1 fruit fly cellular context compared by ENCODE assay signal in genomic region chr3R:11806753-11807152, dm6.
TF ChIP-seq lines count a peak whose summit lies in the region.

No protein-coding gene starts in this region.

TF ChIP-seq in whole organism, embryonic, 481 proteins besides CTCF, POLR2A, EP300 and RAD21 (continued from another document):
- TF ChIP-seq CG31224 (GFP tag; IDR thresholded peaks at IDR 0.05; lab: Robert Waterston, UW) (no peak), CG4730 (GFP tag; IDR thresholded peaks at IDR 0.05; lab: Robert Waterston, UW) (peak; percentile 24; the same call in 1 of the 2 replicates), MESR4 (GFP tag; optimal IDR thresholded peaks at IDR 0.05; lab: Kevin White, UChicago) (no peak), lab (GFP tag; optimal IDR thresholded peaks at IDR 0.05; lab: Kevin White, UChicago) (peak; percentile 25), ind (GFP tag; optimal IDR thresholded peaks at IDR 0.05; lab: Kevin White, UChicago) (peak; percentile 42), CG11695 (GFP tag; IDR thresholded peaks at IDR 0.05; lab: Robert Waterston, UW) (peak; percentile 58; the same call in 2 of the 3 replicates), Ptx1 (GFP tag; IDR thresholded peaks at IDR 0.05; lab: Robert Waterston, UW) (peak; percentile 50; the same call in 1 of the 2 replicates), sens-2 (GFP tag; IDR thresholded peaks at IDR 0.05; lab: Robert Waterston, UW) (no peak), Neu2 (GFP tag; optimal IDR thresholded peaks at IDR 0.05; lab: Kevin White, UChicago; ENCODE audit: borderline replicate concordance) (peak; percentile 7), Gug (GFP tag; IDR thresholded peaks at IDR 0.05; lab: Robert Waterston, UW) (no peak), CG9609 (GFP tag; optimal IDR thresholded peaks at IDR 0.05; lab: Kevin White, UChicago) (peak; percentile 40), CG11504 (tag; optimal IDR thresholded peaks at IDR 0.05; lab: Kevin White, UChicago) (peak; percentile 53), CG3726 (GFP tag; IDR thresholded peaks at IDR 0.05; lab: Robert Waterston, UW) (no peak), Poxn (GFP tag; IDR thresholded peaks at IDR 0.05; lab: Robert Waterston, UW) (no peak), Adf1 (GFP tag; IDR thresholded peaks at IDR 0.05; lab: Robert Waterston, UW) (no peak), CkIIα-i1 (GFP tag; IDR thresholded peaks at IDR 0.05; lab: Robert Waterston, UW) (no peak), CrebB (tag; optimal IDR thresholded peaks at IDR 0.05; lab: Kevin White, UChicago) (no peak), jigr1 (GFP tag; IDR thresholded peaks at IDR 0.05; lab: Robert Waterston, UW) (peak; percentile 11; the same call in 1 of the 3 replicates), CG7271 (tag; optimal IDR thresholded peaks at IDR 0.05; lab: Kevin White, UChicago) (no peak), CG4424 (GFP tag; optimal IDR thresholded peaks at IDR 0.05; lab: Kevin White, UChicago) (peak; percentile 53), CG14014 (GFP tag; IDR thresholded peaks at IDR 0.05; lab: Robert Waterston, UW) (peak; percentile 35; the same call in 1 of the 2 replicates), E2f2 (GFP tag; IDR thresholded peaks at IDR 0.05; lab: Robert Waterston, UW) (0 out of 2 replicates have a peak, but pooled peaks have one; percentile 9), CG1529 (GFP tag; optimal IDR thresholded peaks at IDR 0.05; lab: Kevin White, UChicago) (no peak), zen2 (GFP tag; IDR thresholded peaks at IDR 0.05; lab: Robert Waterston, UW; ENCODE audit: partially characterized antibody) (no peak), vnd (GFP tag; IDR thresholded peaks at IDR 0.05; lab: Robert Waterston, UW; ENCODE audit: partially characterized antibody) (0 out of 3 replicates have a peak, but pooled peaks have one; percentile 37), so (GFP tag; IDR thresholded peaks at IDR 0.05; lab: Robert Waterston, UW) (0 out of 3 replicates have a peak, but pooled peaks have one; percentile 10), Fer3 (tag; optimal IDR thresholded peaks at IDR 0.05; lab: Kevin White, UChicago) (peak; percentile 28), Kr (GFP tag; optimal IDR thresholded peaks at IDR 0.05; lab: Kevin White, UChicago) (no peak), CG12155 (GFP tag; optimal IDR thresholded peaks at IDR 0.05; lab: Kevin White, UChicago) (no peak), dpn (GFP tag; optimal IDR thresholded peaks at IDR 0.05; lab: Kevin White, UChicago) (peak; percentile 20 to 28), Dek (tag; optimal IDR thresholded peaks at IDR 0.05; lab: Kevin White, UChicago) (no peak), nmo (GFP tag; optimal IDR thresholded peaks at IDR 0.05; lab: Kevin White, UChicago) (peak; percentile 27), zen (tag; optimal IDR thresholded peaks at IDR 0.05; lab: Kevin White, UChicago) (peak; percentile 26), Oaz (GFP tag; IDR thresholded peaks at IDR 0.05; lab: Robert Waterston, UW) (0 out of 2 replicates have a peak, but pooled peaks have one; percentile 41), Ssrp (tag; optimal IDR thresholded peaks at IDR 0.05; lab: Kevin White, UChicago) (peak; percentile 7), CG11456 (GFP tag; IDR thresholded peaks at IDR 0.05; lab: Robert Waterston, UW) (no peak), CG31388 (GFP tag; optimal IDR thresholded peaks at IDR 0.05; lab: Kevin White, UChicago) (no peak), CG8765 (GFP tag; IDR thresholded peaks at IDR 0.05; lab: Robert Waterston, UW) (0 out of 2 replicates have a peak, but pooled peaks have one; percentile 14), nerfin-1 (tag; optimal IDR thresholded peaks at IDR 0.05; lab: Kevin White, UChicago) (no peak), CG3838 (GFP tag; optimal IDR thresholded peaks at IDR 0.05; lab: Kevin White, UChicago) (no peak), CG7928 (GFP tag; optimal IDR thresholded peaks at IDR 0.05; lab: Kevin White, UChicago) (peak; percentile 7), pan (optimal IDR thresholded peaks at IDR 0.05; lab: Kevin White, UChicago) (no peak), pan (GFP tag; optimal IDR thresholded peaks at IDR 0.05 in 1 of 2, IDR thresholded peaks at IDR 0.05 in 1 of 2) (peak in 1 of 2 experiments; percentile 56), CG6689 (GFP tag; IDR thresholded peaks at IDR 0.05; lab: Robert Waterston, UW) (peak; percentile 33; the same call in 1 of the 2 replicates), GATAe (GFP tag; conservative IDR thresholded peaks at IDR 0.05; lab: Robert Waterston, UW) (no peak), Chrac-16 (GFP tag; optimal IDR thresholded peaks at IDR 0.05; lab: Kevin White, UChicago) (peak; percentile 45), lilli (GFP tag; optimal IDR thresholded peaks at IDR 0.05; lab: Kevin White, UChicago) (peak; percentile 51), chif (GFP tag; optimal IDR thresholded peaks at IDR 0.05; lab: Kevin White, UChicago) (peak; percentile 7 to 46), CG18262 (tag; optimal IDR thresholded peaks at IDR 0.05; lab: Kevin White, UChicago) (peak; percentile 29), Ravus (GFP tag; IDR thresholded peaks at IDR 0.05; lab: Robert Waterston, UW) (no peak), cato (GFP tag; optimal IDR thresholded peaks at IDR 0.05; lab: Kevin White, UChicago; ENCODE audit: borderline replicate concordance) (peak; percentile 4), Spps (tag; optimal IDR thresholded peaks at IDR 0.05; lab: Kevin White, UChicago) (no peak), pzg (GFP tag; optimal IDR thresholded peaks at IDR 0.05; lab: Kevin White, UChicago) (no peak), BEAF-32 (GFP tag; optimal IDR thresholded peaks at IDR 0.05; lab: Kevin White, UChicago) (no peak), CG3163 (GFP tag; optimal IDR thresholded peaks at IDR 0.05; lab: Kevin White, UChicago) (no peak), Opbp (GFP tag; IDR thresholded peaks at IDR 0.05; lab: Robert Waterston, UW; ENCODE audit: partially characterized antibody) (no peak), jumu (GFP tag; optimal IDR thresholded peaks at IDR 0.05; lab: Kevin White, UChicago) (peak; percentile 15), CG16815 (GFP tag; optimal IDR thresholded peaks at IDR 0.05; lab: Kevin White, UChicago) (peak; percentile 0), pum (GFP tag; optimal IDR thresholded peaks at IDR 0.05; lab: Kevin White, UChicago) (peak; percentile 2), repo (GFP tag; optimal IDR thresholded peaks at IDR 0.05; lab: Kevin White, UChicago) (no peak), Drgx (GFP tag; IDR thresholded peaks at IDR 0.05; lab: Robert Waterston, UW) (peak; percentile 24; the same call in 1 of the 2 replicates), lmd (GFP tag; IDR thresholded peaks at IDR 0.05; lab: Robert Waterston, UW) (peak; percentile 54; the same call in 1 of the 2 replicates), bsh (GFP tag; optimal IDR thresholded peaks at IDR 0.05; lab: Kevin White, UChicago) (peak in 1 of 2 experiments; percentile 42), tio (GFP tag; optimal IDR thresholded peaks at IDR 0.05; lab: Kevin White, UChicago) (peak; percentile 12), CG17385 (GFP tag; optimal IDR thresholded peaks at IDR 0.05; lab: Kevin White, UChicago) (peak; percentile 17), chn (GFP tag; optimal IDR thresholded peaks at IDR 0.05; lab: Kevin White, UChicago) (peak; percentile 24), CG1603 (tag; optimal IDR thresholded peaks at IDR 0.05; lab: Kevin White, UChicago) (peak; percentile 61), Xrp1 (GFP tag; IDR thresholded peaks at IDR 0.05; lab: Robert Waterston, UW) (peak; percentile 63; the same call in 1 of the 2 replicates), CG14050 (GFP tag; IDR thresholded peaks at IDR 0.05; lab: Robert Waterston, UW) (no peak), CG42726 (GFP tag; IDR thresholded peaks at IDR 0.05; lab: Robert Waterston, UW; ENCODE audit: partially characterized antibody) (no peak), CG2120 (GFP tag; optimal IDR thresholded peaks at IDR 0.05; lab: Kevin White, UChicago) (peak; percentile 45), pfk (GFP tag; optimal IDR thresholded peaks at IDR 0.05; lab: Kevin White, UChicago) (no peak), Blimp-1 (GFP tag; optimal IDR thresholded peaks at IDR 0.05; lab: Kevin White, UChicago) (peak; percentile 36), ase (GFP tag; IDR thresholded peaks at IDR 0.05; lab: Robert Waterston, UW) (peak; percentile 54; the same call in 1 of the 3 replicates), Meics (GFP tag; optimal IDR thresholded peaks at IDR 0.05; lab: Kevin White, UChicago) (peak; percentile 10), CG10209 (GFP tag; optimal IDR thresholded peaks at IDR 0.05; lab: Kevin White, UChicago) (peak; percentile 1), prd (optimal IDR thresholded peaks at IDR 0.05; lab: Kevin White, UChicago) (no peak), prd (GFP tag; IDR thresholded peaks at IDR 0.05; lab: Robert Waterston, UW) (peak; percentile 34; the same call in 1 of the 3 replicates), Dip3 (GFP tag; optimal IDR thresholded peaks at IDR 0.05; lab: Kevin White, UChicago) (peak; percentile 6), ttk (GFP tag; IDR thresholded peaks at IDR 0.05; lab: Robert Waterston, UW) (peak; percentile 35; the same call in 1 of the 2 replicates), CG2678 (tag; optimal IDR thresholded peaks at IDR 0.05; lab: Kevin White, UChicago) (peak; percentile 37), Aef1 (GFP tag; IDR thresholded peaks at IDR 0.05; lab: Robert Waterston, UW) (no peak), Hmx (GFP tag; optimal IDR thresholded peaks at IDR 0.05; lab: Kevin White, UChicago) (no peak), Rfx (GFP tag; IDR thresholded peaks at IDR 0.05; lab: Robert Waterston, UW) (0 out of 2 replicates have a peak, but pooled peaks have one; percentile 26), CG33213 (GFP tag; optimal IDR thresholded peaks at IDR 0.05; lab: Kevin White, UChicago) (peak; percentile 34), CG18619 (GFP tag; optimal IDR thresholded peaks at IDR 0.05; lab: Kevin White, UChicago) (peak; percentile 4), Xbp1 (GFP tag; optimal IDR thresholded peaks at IDR 0.05; lab: Kevin White, UChicago) (peak; percentile 39), CG30403 (GFP tag; optimal IDR thresholded peaks at IDR 0.05; lab: Kevin White, UChicago) (peak; percentile 37), CG14710 (tag; optimal IDR thresholded peaks at IDR 0.05; lab: Kevin White, UChicago) (no peak), pros (GFP tag; optimal IDR thresholded peaks at IDR 0.05; lab: Kevin White, UChicago) (no peak), slou (GFP tag; optimal IDR thresholded peaks at IDR 0.05; lab: Kevin White, UChicago) (no peak), dysf (GFP tag; IDR thresholded peaks at IDR 0.05; lab: Robert Waterston, UW) (peak; percentile 61; the same call in 2 of the 3 replicates), Trl (optimal IDR thresholded peaks at IDR 0.05; lab: Kevin White, UChicago) (no peak), Trl (GFP tag; optimal IDR thresholded peaks at IDR 0.05; lab: Kevin White, UChicago) (peak; percentile 35), Deaf1 (tag; optimal IDR thresholded peaks at IDR 0.05; lab: Kevin White, UChicago) (no peak), CG17359 (tag; optimal IDR thresholded peaks at IDR 0.05; lab: Kevin White, UChicago) (peak; percentile 27), caup (GFP tag; optimal IDR thresholded peaks at IDR 0.05; lab: Kevin White, UChicago; ENCODE audit: severe bottlenecking) (no peak), Sox100B (GFP tag; optimal IDR thresholded peaks at IDR 0.05; lab: Kevin White, UChicago) (no peak), eve (GFP tag; optimal IDR thresholded peaks at IDR 0.05; lab: Kevin White, UChicago) (peak in 1 of 2 experiments; percentile 8), ken (GFP tag; IDR thresholded peaks at IDR 0.05; lab: Robert Waterston, UW) (no peak), Dp (GFP tag; optimal IDR thresholded peaks at IDR 0.05; lab: Kevin White, UChicago) (no peak), dati (GFP tag; IDR thresholded peaks at IDR 0.05; lab: Robert Waterston, UW) (0 out of 2 replicates have a peak, but pooled peaks have one; percentile 44), CG12071 (GFP tag; optimal IDR thresholded peaks at IDR 0.05; lab: Kevin White, UChicago) (no peak), CG9817 (tag; optimal IDR thresholded peaks at IDR 0.05; lab: Kevin White, UChicago) (peak; percentile 18), CG14860 (GFP tag; IDR thresholded peaks at IDR 0.05; lab: Robert Waterston, UW; ENCODE audit: partially characterized antibody) (0 out of 3 replicates have a peak, but pooled peaks have one; percentile 26), mld (GFP tag; IDR thresholded peaks at IDR 0.05; lab: Robert Waterston, UW; ENCODE audit: partially characterized antibody) (no peak), CG13424 (tag; optimal IDR thresholded peaks at IDR 0.05; lab: Kevin White, UChicago) (peak; percentile 5), gem (tag; optimal IDR thresholded peaks at IDR 0.05; lab: Kevin White, UChicago) (peak; percentile 55), CG12769 (tag; optimal IDR thresholded peaks at IDR 0.05; lab: Kevin White, UChicago) (peak; percentile 11), sob (GFP tag; IDR thresholded peaks at IDR 0.05; lab: Robert Waterston, UW) (0 out of 2 replicates have a peak, but pooled peaks have one; percentile 41), CG34224 (GFP tag; IDR thresholded peaks at IDR 0.05; lab: Robert Waterston, UW; ENCODE audit: partially characterized antibody) (no peak), sens (GFP tag; lab: Kevin White, UChicago) (peak; percentile 91), Pdp1 (GFP tag; optimal IDR thresholded peaks at IDR 0.05; lab: Kevin White, UChicago) (peak; percentile 6 to 26), CG18599 (GFP tag; optimal IDR thresholded peaks at IDR 0.05; lab: Kevin White, UChicago) (peak; percentile 30), CG18476 (GFP tag; optimal IDR thresholded peaks at IDR 0.05; lab: Kevin White, UChicago) (peak; percentile 13), fd102C (GFP tag; optimal IDR thresholded peaks at IDR 0.05; lab: Kevin White, UChicago) (no peak), Hsf (GFP tag; optimal IDR thresholded peaks at IDR 0.05; lab: Kevin White, UChicago) (peak; percentile 20), CG2712 (tag; optimal IDR thresholded peaks at IDR 0.05; lab: Kevin White, UChicago) (peak; percentile 24), insv (GFP tag; optimal IDR thresholded peaks at IDR 0.05; lab: Kevin White, UChicago) (no peak), bab2 (GFP tag; optimal IDR thresholded peaks at IDR 0.05; lab: Kevin White, UChicago) (no peak), MTF-1 (GFP tag; optimal IDR thresholded peaks at IDR 0.05; lab: Kevin White, UChicago; ENCODE audit: borderline replicate concordance) (no peak), ci (GFP tag; IDR thresholded peaks at IDR 0.05; lab: Robert Waterston, UW) (0 out of 3 replicates have a peak, but pooled peaks have one; percentile 40), Ada2b (GFP tag; IDR thresholded peaks at IDR 0.05; lab: Robert Waterston, UW) (peak; percentile 62), chinmo (GFP tag; IDR thresholded peaks at IDR 0.05; lab: Robert Waterston, UW; ENCODE audit: partially characterized antibody) (no peak), Hr51 (GFP tag; optimal IDR thresholded peaks at IDR 0.05; lab: Kevin White, UChicago) (peak in 1 of 2 experiments; percentile 45)
